Fruit fly (Drosophila melanogaster): ENCODE results near the gene Sfp96F.

Sfp96F gene

dm6 chr3R:25830128-25830527 is at the start of gene Sfp96F:
Gene Sfp96F, minus strand, starts transcription at chr3R:25830228.
- TF ChIP-seq jim (GFP tag; optimal IDR thresholded peaks at IDR 0.05) (no peak), Jra (GFP tag; optimal IDR thresholded peaks at IDR 0.05) (no peak), woc (GFP tag; optimal IDR thresholded peaks at IDR 0.05) (no peak), usp (GFP tag; optimal IDR thresholded peaks at IDR 0.05) (no peak), dl (GFP tag; optimal IDR thresholded peaks at IDR 0.05; ENCODE audit: insufficient read depth in 1 of 2, partially characterized antibody in 2 of 2) (no peak), tai (GFP tag; optimal IDR thresholded peaks at IDR 0.05) (no peak)

dm6 chr3R:25879324-25879766 is 49.3 kb upstream of the Sfp96F start:
- TF ChIP-seq sage (GFP tag; optimal IDR thresholded peaks at IDR 0.05) = no peak
- no peak for TF ChIP-seq tai (GFP tag; optimal IDR thresholded peaks at IDR 0.05)
- peak; percentile 17 for TF ChIP-seq rgr (GFP tag; optimal IDR thresholded peaks at IDR 0.05)
- peak; percentile 19 for TF ChIP-seq ey (GFP tag; optimal IDR thresholded peaks at IDR 0.05)
- TF ChIP-seq sv (GFP tag; optimal IDR thresholded peaks at IDR 0.05) = peak; percentile 57
- TF ChIP-seq h (GFP tag; optimal IDR thresholded peaks at IDR 0.05) = peak; percentile 2
- no peak for TF ChIP-seq Sp1 (GFP tag; optimal IDR thresholded peaks at IDR 0.05)

- no peak for TF ChIP-seq Rel (GFP tag; optimal IDR thresholded peaks at IDR 0.05)
- no peak for TF ChIP-seq Rel (tag; optimal IDR thresholded peaks at IDR 0.05)
- no peak for TF ChIP-seq Abd-B (GFP tag; optimal IDR thresholded peaks at IDR 0.05)
- no peak for TF ChIP-seq psq (GFP tag; optimal IDR thresholded peaks at IDR 0.05)
- no peak for TF ChIP-seq sv (GFP tag; optimal IDR thresholded peaks at IDR 0.05)
- TF ChIP-seq usp (GFP tag; optimal IDR thresholded peaks at IDR 0.05) = no peak
- no peak for TF ChIP-seq pan (optimal IDR thresholded peaks at IDR 0.05)
- TF ChIP-seq Jra (GFP tag; optimal IDR thresholded peaks at IDR 0.05) = no peak
- no peak for TF ChIP-seq Vsx2 (GFP tag; optimal IDR thresholded peaks at IDR 0.05; ENCODE audit: partially characterized antibody)
- TF ChIP-seq ey (GFP tag; optimal IDR thresholded peaks at IDR 0.05) = no peak
- TF ChIP-seq CrebA (GFP tag; optimal IDR thresholded peaks at IDR 0.05; ENCODE audit: borderline replicate concordance) = no peak
- TF ChIP-seq dl (GFP tag; optimal IDR thresholded peaks at IDR 0.05; ENCODE audit: insufficient read depth in 1 of 2, partially characterized antibody in 2 of 2) = no peak
- TF ChIP-seq CG9705 (GFP tag; optimal IDR thresholded peaks at IDR 0.05) = no peak
Observed at dm6 chr3R:25877064-25877463, 47.0 kb upstream of the Sfp96F start.

dm6 chr3R:25876639-25877038 is 46.6 kb upstream of the Sfp96F start:
- TF ChIP-seq Myc (optimal IDR thresholded peaks at IDR 0.05) (no peak), CrebA (GFP tag; optimal IDR thresholded peaks at IDR 0.05; ENCODE audit: borderline replicate concordance) (no peak), sv (GFP tag; optimal IDR thresholded peaks at IDR 0.05) (no peak), jim (GFP tag; optimal IDR thresholded peaks at IDR 0.05) (no peak), rgr (GFP tag; optimal IDR thresholded peaks at IDR 0.05) (no peak), sage (GFP tag; optimal IDR thresholded peaks at IDR 0.05) (no peak), Hr78 (GFP tag; optimal IDR thresholded peaks at IDR 0.05) (no peak), Dif (GFP tag; optimal IDR thresholded peaks at IDR 0.05; ENCODE audit: partially characterized antibody) (no peak), h (GFP tag; optimal IDR thresholded peaks at IDR 0.05) (no peak), dl (GFP tag; optimal IDR thresholded peaks at IDR 0.05; ENCODE audit: insufficient read depth in 1 of 2, partially characterized antibody in 2 of 2) (no peak), Sp1 (GFP tag; optimal IDR thresholded peaks at IDR 0.05) (no peak), pan (optimal IDR thresholded peaks at IDR 0.05) (no peak), Rel (GFP tag; optimal IDR thresholded peaks at IDR 0.05) (no peak), Rel (tag; optimal IDR thresholded peaks at IDR 0.05) (no peak), dmrt93B (GFP tag; optimal IDR thresholded peaks at IDR 0.05) (no peak)

dm6 chr3R:25870389-25870788 is 40.4 kb upstream of the Sfp96F start:
- no peak for TF ChIP-seq woc (GFP tag; optimal IDR thresholded peaks at IDR 0.05)
- peak; percentile 15 for TF ChIP-seq Hr83 (GFP tag; optimal IDR thresholded peaks at IDR 0.05; ENCODE audit: poor library complexity, severe bottlenecking)

dm6 chr3R:25855594-25856305 is 25.7 kb upstream of the Sfp96F start, which contains the start of gene CG5890:
Gene CG5890, plus strand, starts transcription at chr3R:25856154.
- TF ChIP-seq ey (GFP tag; optimal IDR thresholded peaks at IDR 0.05) (no peak), dsf (GFP tag; optimal IDR thresholded peaks at IDR 0.05; ENCODE audit: borderline replicate concordance) (no peak), rgr (GFP tag; optimal IDR thresholded peaks at IDR 0.05) (no peak), GATAd (GFP tag; optimal IDR thresholded peaks at IDR 0.05) (no peak), Dfd (GFP tag; optimal IDR thresholded peaks at IDR 0.05) (no peak), Dif (GFP tag; optimal IDR thresholded peaks at IDR 0.05; ENCODE audit: partially characterized antibody) (no peak), Hr78 (GFP tag; optimal IDR thresholded peaks at IDR 0.05) (no peak), dmrt93B (GFP tag; optimal IDR thresholded peaks at IDR 0.05) (no peak), Mio (GFP tag; optimal IDR thresholded peaks at IDR 0.05) (no peak), CrebA (GFP tag; optimal IDR thresholded peaks at IDR 0.05; ENCODE audit: borderline replicate concordance) (no peak), OdsH (GFP tag; optimal IDR thresholded peaks at IDR 0.05) (no peak), sage (GFP tag; optimal IDR thresholded peaks at IDR 0.05) (no peak), Abd-B (GFP tag; optimal IDR thresholded peaks at IDR 0.05) (no peak), Hnf4 (GFP tag; optimal IDR thresholded peaks at IDR 0.05) (no peak), dl (GFP tag; optimal IDR thresholded peaks at IDR 0.05; ENCODE audit: insufficient read depth in 1 of 2, partially characterized antibody in 2 of 2) (no peak), tai (GFP tag; optimal IDR thresholded peaks at IDR 0.05) (no peak), N (GFP tag; optimal IDR thresholded peaks at IDR 0.05) (no peak), Rel (GFP tag; optimal IDR thresholded peaks at IDR 0.05) (no peak), Rel (tag; optimal IDR thresholded peaks at IDR 0.05) (no peak), Myc (optimal IDR thresholded peaks at IDR 0.05) (no peak)
